Fruit fly (Drosophila melanogaster) whole organism, prepupa: ENCODE measurements around the gene CG8461.

Experiments used
- Blimp-1 ChIP-seq: fragments of 200-800 bp; sonication (Bioruptor generic); optimal IDR thresholded peaks from 3 replicates; lab custom pipeline; 2017; ENCODE audit warnings: missing biosample characterization, missing genetic modification characterization, mild to moderate bottlenecking, moderate library complexity, missing genetic modification reagents
- CG10631 ChIP-seq: fragments of 200-800 bp; sonication (Bioruptor generic); optimal IDR thresholded peaks from 2 replicates; lab custom pipeline; 2016; ENCODE audit warnings: missing biosample characterization, missing genetic modification characterization
- CG11294 ChIP-seq: fragments of 200-800 bp; sonication (Bioruptor generic); IDR thresholded peaks from 2 replicates; pipeline ENCODE4 v1.3.6; 2022; ENCODE audit warnings: missing biosample characterization, missing genetic modification characterization
- CG11902 ChIP-seq: fragments of 200-800 bp; sonication (Bioruptor generic); optimal IDR thresholded peaks from 3 replicates; lab custom pipeline; 2016; ENCODE audit warnings: missing biosample characterization, missing genetic modification characterization
- CG15336 ChIP-seq: fragments of 200-800 bp; sonication (Bioruptor generic); IDR thresholded peaks from 2 replicates; pipeline ENCODE4 v1.3.6; 2022; ENCODE audit warnings: missing biosample characterization, missing genetic modification characterization
- CG1621 ChIP-seq: fragments of 200-800 bp; sonication (Bioruptor generic); optimal IDR thresholded peaks from 3 replicates; lab custom pipeline; 2018; ENCODE audit warnings: missing biosample characterization, mild to moderate bottlenecking, missing genetic modification characterization
- CG16779 ChIP-seq: fragments of 200-800 bp; sonication (Bioruptor generic); optimal IDR thresholded peaks from 3 replicates; lab custom pipeline; 2017; ENCODE audit warnings: missing biosample characterization, mild to moderate bottlenecking, missing genetic modification characterization
- CG3032 ChIP-seq: fragments of 200-800 bp; optimal IDR thresholded peaks from 2 replicates; lab custom pipeline; 2019; ENCODE audit warnings: missing biosample characterization, mild to moderate bottlenecking, missing genetic modification characterization, moderate library complexity
- CG32006 ChIP-seq: fragments of 200-800 bp; sonication (Bioruptor generic); optimal IDR thresholded peaks from 3 replicates; lab custom pipeline; 2017; ENCODE audit warnings: missing biosample characterization, mild to moderate bottlenecking, missing genetic modification characterization
- CG34406 ChIP-seq: fragments of 200-800 bp; sonication (Bioruptor generic); optimal IDR thresholded peaks from 3 replicates; lab custom pipeline; 2016; ENCODE audit warnings: missing biosample characterization, missing genetic modification characterization
- CG3919 ChIP-seq: fragments of 200-800 bp; sonication (Bioruptor generic); optimal IDR thresholded peaks from 3 replicates; lab custom pipeline; 2016; ENCODE audit warnings: missing biosample characterization, missing genetic modification characterization
- CG4318 ChIP-seq: fragments of 200-800 bp; sonication (Bioruptor generic); optimal IDR thresholded peaks from 3 replicates; lab custom pipeline; 2017; ENCODE audit warnings: missing biosample characterization, mild to moderate bottlenecking, missing genetic modification characterization
- CG6163 ChIP-seq: fragments of 200-800 bp; sonication (Bioruptor generic); IDR thresholded peaks from 3 replicates; pipeline ENCODE4 v1.3.6; 2022; ENCODE audit warnings: missing biosample characterization, missing genetic modification characterization
- CG6808 ChIP-seq: fragments of 200-800 bp; sonication (Bioruptor generic); optimal IDR thresholded peaks from 3 replicates; lab custom pipeline; 2017; ENCODE audit warnings: missing biosample characterization, missing genetic modification characterization, mild to moderate bottlenecking, moderate library complexity, missing genetic modification reagents
- CG6854 ChIP-seq: fragments of 200-800 bp; sonication (Bioruptor generic); optimal IDR thresholded peaks from 2 replicates; lab custom pipeline; 2017; ENCODE audit warnings: missing biosample characterization, mild to moderate bottlenecking, missing genetic modification characterization
- CG7368 ChIP-seq: fragments of 200-800 bp; sonication (Bioruptor generic); optimal IDR thresholded peaks from 3 replicates; lab custom pipeline; 2016; ENCODE audit warnings: missing biosample characterization, missing genetic modification characterization
- CG8632 ChIP-seq: fragments of 200-800 bp; sonication (Bioruptor generic); optimal IDR thresholded peaks from 3 replicates; lab custom pipeline; 2016; ENCODE audit warnings: missing biosample characterization, missing genetic modification characterization
- CG9139 ChIP-seq: fragments of 200-800 bp; sonication (Bioruptor generic); optimal IDR thresholded peaks from 3 replicates; lab custom pipeline; 2017; ENCODE audit warnings: missing biosample characterization, mild to moderate bottlenecking, missing genetic modification characterization
- Eip75B ChIP-seq: fragments of 200-800 bp; sonication (Bioruptor generic); optimal IDR thresholded peaks from 3 replicates; lab custom pipeline; 2016; ENCODE audit warnings: missing biosample characterization, missing genetic modification characterization
- Eip78C ChIP-seq: fragments of 200-800 bp; sonication (Bioruptor generic); peaks from one replicate; lab custom pipeline; 2016; ENCODE audit warnings: missing biosample characterization, missing genetic modification characterization
- Eip93F ChIP-seq: fragments of 200-800 bp; sonication (Bioruptor generic); optimal IDR thresholded peaks from 2 replicates; lab custom pipeline; 2016; ENCODE audit warnings: missing biosample characterization, mild to moderate bottlenecking, missing genetic modification characterization
- Ets21C ChIP-seq: fragments of 200-800 bp; sonication (Bioruptor generic); optimal IDR thresholded peaks from 3 replicates; lab custom pipeline; 2016; ENCODE audit warnings: missing biosample characterization, missing genetic modification characterization
- Gug ChIP-seq: fragments of 200-800 bp; sonication (Bioruptor generic); IDR thresholded peaks from 2 replicates; pipeline ENCODE4 v1.3.6; 2022; ENCODE audit warnings: missing biosample characterization, missing genetic modification characterization
- Hr38 ChIP-seq: sonication (Bioruptor generic); optimal IDR thresholded peaks from 2 replicates; lab custom pipeline; 2016; ENCODE audit warnings: missing biosample characterization, missing genetic modification characterization
- Hr39 ChIP-seq: fragments of 200-800 bp; sonication (Bioruptor generic); optimal IDR thresholded peaks from 2 replicates; lab custom pipeline; 2016; ENCODE audit warnings: missing biosample characterization, missing genetic modification characterization
- Lpt ChIP-seq: fragments of 200-800 bp; sonication (Bioruptor generic); optimal IDR thresholded peaks from 3 replicates; lab custom pipeline; 2016; ENCODE audit warnings: missing biosample characterization, missing genetic modification characterization
- Met ChIP-seq: fragments of 200-800 bp; sonication (Bioruptor generic); optimal IDR thresholded peaks from 3 replicates; lab custom pipeline; 2016; ENCODE audit warnings: missing biosample characterization, missing genetic modification characterization
- Sox102F ChIP-seq: fragments of 200-800 bp; sonication (Bioruptor generic); optimal IDR thresholded peaks from 2 replicates; lab custom pipeline; 2016; ENCODE audit warnings: missing biosample characterization, mild to moderate bottlenecking, missing genetic modification characterization
- Sox14 ChIP-seq: fragments of 200-800 bp; sonication (Bioruptor generic); optimal IDR thresholded peaks from 3 replicates; lab custom pipeline; 2016; ENCODE audit warnings: missing biosample characterization, missing genetic modification characterization
- achi ChIP-seq: fragments of 200-800 bp; sonication (Bioruptor generic); optimal IDR thresholded peaks from 3 replicates; lab custom pipeline; 2016; ENCODE audit warnings: missing biosample characterization, missing genetic modification characterization
- acj6 ChIP-seq: fragments of 200-800 bp; sonication (Bioruptor generic); optimal IDR thresholded peaks from 3 replicates; lab custom pipeline; 2016; ENCODE audit warnings: missing biosample characterization, missing genetic modification characterization
- cyc ChIP-seq: fragments of 200-800 bp; sonication (Bioruptor generic); optimal IDR thresholded peaks from 3 replicates; lab custom pipeline; 2016; ENCODE audit warnings: missing biosample characterization, missing genetic modification characterization
- dsx ChIP-seq: fragments of 200-800 bp; optimal IDR thresholded peaks from 3 replicates; lab custom pipeline; 2019; ENCODE audit warnings: missing biosample characterization, mild to moderate bottlenecking, missing genetic modification characterization, moderate library complexity; ENCODE audit not compliant: poor library complexity, severe bottlenecking
- eg ChIP-seq: fragments of 200-800 bp; sonication (Bioruptor generic); IDR thresholded peaks from 3 replicates; pipeline ENCODE4 v1.3.6; 2022; ENCODE audit warnings: missing biosample characterization, missing genetic modification characterization
- esn ChIP-seq: fragments of 200-800 bp; sonication (Bioruptor generic); optimal IDR thresholded peaks from 2 replicates; lab custom pipeline; 2016; ENCODE audit warnings: missing biosample characterization, mild to moderate bottlenecking, missing genetic modification characterization, moderate library complexity
- fd59A ChIP-seq: fragments of 200-800 bp; sonication (Bioruptor generic); optimal IDR thresholded peaks from 2 replicates; lab custom pipeline; 2017; ENCODE audit warnings: missing biosample characterization, mild to moderate bottlenecking, missing genetic modification characterization, missing genetic modification reagents
- fkh ChIP-seq: fragments of 200-800 bp; sonication (Bioruptor generic); optimal IDR thresholded peaks from 3 replicates; lab custom pipeline; 2017; ENCODE audit warnings: missing biosample characterization, mild to moderate bottlenecking, missing genetic modification characterization, moderate library complexity
- lz ChIP-seq: fragments of 200-800 bp; sonication (Bioruptor generic); optimal IDR thresholded peaks from 3 replicates; lab custom pipeline; 2016; ENCODE audit warnings: missing biosample characterization, missing genetic modification characterization
- net ChIP-seq: fragments of 200-800 bp; sonication (Bioruptor generic); optimal IDR thresholded peaks from 3 replicates; lab custom pipeline; 2016; ENCODE audit warnings: missing biosample characterization, missing genetic modification characterization
- salr ChIP-seq, 2 experiments: fragments of 200-800 bp; sonication (Bioruptor generic); optimal IDR thresholded peaks; 3 replicates each; lab custom pipeline; 2016 to 2018; ENCODE audit warnings: missing biosample characterization in 2 of 2, missing genetic modification characterization in 2 of 2, mild to moderate bottlenecking in 1 of 2
- ss ChIP-seq, 2 experiments: fragments of 200-800 bp; sonication (Bioruptor generic); optimal IDR thresholded peaks; 2 replicates in 1 of 2; 3 replicates in 1 of 2; lab custom pipeline; 2017 to 2018; ENCODE audit warnings: mild to moderate bottlenecking in 2 of 2, missing biosample characterization in 2 of 2, missing genetic modification characterization in 2 of 2, moderate library complexity in 1 of 2
- svp ChIP-seq: fragments of 200-800 bp; sonication (Bioruptor generic); peaks from one replicate; lab custom pipeline; 2016; ENCODE audit warnings: missing biosample characterization, missing genetic modification characterization
- topi ChIP-seq: fragments of 200-800 bp; sonication (Bioruptor generic); optimal IDR thresholded peaks from 3 replicates; lab custom pipeline; 2016; ENCODE audit warnings: missing biosample characterization, missing genetic modification characterization
- vri ChIP-seq: fragments of 200-800 bp; sonication (Bioruptor generic); optimal IDR thresholded peaks from 3 replicates; lab custom pipeline; 2016; ENCODE audit warnings: missing biosample characterization, mild to moderate bottlenecking, missing genetic modification characterization

Gene CG8461

DNA sequence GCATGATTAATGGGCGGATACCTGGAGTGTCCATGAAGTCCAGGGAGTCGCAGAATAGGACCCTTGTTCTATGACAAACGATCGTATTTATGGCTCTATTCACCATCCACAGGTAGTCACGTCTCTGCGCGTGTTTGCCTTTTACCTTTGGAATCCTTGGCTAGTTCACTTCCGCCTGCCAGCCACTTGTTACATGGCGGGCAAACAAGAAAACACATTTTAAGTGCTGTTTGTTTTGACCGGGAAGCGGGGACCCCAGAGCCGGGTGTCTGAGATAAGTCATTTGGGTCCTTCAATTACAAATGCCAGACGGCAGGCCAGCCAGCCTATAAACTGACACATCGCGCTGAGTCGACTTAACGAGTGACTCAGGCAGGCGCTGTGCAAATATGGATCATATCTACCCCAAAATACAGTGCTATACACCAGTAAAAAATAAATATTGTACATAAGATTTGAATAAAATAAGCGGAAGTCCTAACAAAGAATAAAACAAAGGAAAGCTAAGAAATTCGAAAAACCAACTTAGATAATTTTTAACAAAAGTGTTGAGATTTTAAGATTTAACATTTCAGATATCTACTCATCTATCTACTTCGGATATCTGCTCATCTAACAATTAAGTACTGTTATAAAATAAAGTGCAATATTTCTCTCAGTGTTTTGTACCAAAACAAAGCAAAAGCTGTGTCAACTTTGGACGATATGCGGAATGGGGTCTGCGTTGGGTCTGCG lies 28.7 kb downstream of the CG8461 start:
- TF ChIP-seq fkh (GFP tag; lab: Kevin White, UChicago) (peak; percentile 44), Eip78C (GFP tag; lab: Kevin White, UChicago) (peak; percentile 62), CG10631 (no peak), acj6 (GFP tag; lab: Kevin White, UChicago) (peak; percentile 8), esn (GFP tag; lab: Kevin White, UChicago) (peak; percentile 26), CG34406 (GFP tag; lab: Kevin White, UChicago) (peak; percentile 23), achi (peak; percentile 12), CG1621 (no peak), CG8632 (peak; percentile 17), svp (GFP tag; lab: Kevin White, UChicago) (peak; percentile 68), topi (GFP tag; lab: Kevin White, UChicago) (peak; percentile 21), Gug (GFP tag; lab: Robert Waterston, UW) (no peak), Met (peak; percentile 36)

DNA sequence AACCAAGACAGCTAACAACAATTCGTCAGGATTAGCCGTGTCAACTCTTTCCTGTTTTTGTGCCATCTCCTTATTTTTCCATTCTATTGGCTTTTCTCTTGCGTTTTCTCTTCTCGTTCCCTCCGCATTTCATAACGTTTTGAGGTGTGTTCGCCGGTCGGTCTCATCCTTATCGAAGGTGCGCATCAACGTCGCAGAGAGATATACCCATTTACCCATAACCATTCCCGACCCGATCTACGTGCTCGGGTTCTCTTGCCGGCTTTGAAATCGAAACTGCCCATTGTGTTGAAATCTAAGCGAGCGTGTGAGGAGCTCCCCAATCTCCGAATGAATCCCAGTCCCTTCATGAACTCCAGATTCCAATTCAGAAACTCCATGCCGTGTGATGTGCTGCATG lies 30.5 kb downstream of the CG8461 start:
- TF ChIP-seq net (no peak), ss (GFP tag; optimal IDR thresholded peaks at IDR 0.05; lab: Kevin White, UChicago) (no peak), CG32006 (no peak), CG6854 (GFP tag; lab: Kevin White, UChicago) (no peak), CG6163 (no peak), vri (GFP tag; lab: Kevin White, UChicago) (no peak), Lpt (GFP tag; lab: Kevin White, UChicago) (no peak), Eip75B (no peak), CG7368 (no peak), topi (GFP tag; lab: Kevin White, UChicago) (no peak), CG4318 (no peak), CG3032 (tag; lab: Kevin White, UChicago) (no peak), CG8632 (no peak), CG11902 (GFP tag; lab: Kevin White, UChicago) (no peak), svp (GFP tag; lab: Kevin White, UChicago) (no peak)

DNA sequence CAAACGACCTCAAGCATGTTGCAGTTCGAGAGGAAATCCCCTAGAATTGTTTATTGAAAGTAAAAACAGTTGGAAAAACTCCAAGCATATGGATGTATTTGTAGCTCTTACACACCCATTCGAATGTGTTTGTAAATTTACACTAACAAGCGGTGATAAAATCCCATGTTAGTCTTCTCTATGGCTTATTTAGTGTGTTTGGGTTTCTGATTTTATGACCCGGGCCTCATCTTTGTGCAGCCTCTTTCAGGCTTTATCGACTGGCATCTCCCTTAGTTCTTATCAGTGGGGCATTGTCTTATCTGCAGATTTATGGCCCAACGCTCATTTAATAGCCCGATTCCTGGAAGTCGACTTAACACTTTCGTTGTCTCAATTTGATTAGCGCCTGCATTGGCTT lies 31.5 kb downstream of the CG8461 start:
- TF ChIP-seq Ets21C (GFP tag; lab: Kevin White, UChicago) (no peak), Blimp-1 (GFP tag; lab: Kevin White, UChicago) (no peak), vri (GFP tag; lab: Kevin White, UChicago) (no peak), CG16779 (tag; lab: Kevin White, UChicago) (no peak), CG6808 (no peak), dsx (GFP tag; lab: Kevin White, UChicago) (no peak), CG9139 (no peak), CG15336 (GFP tag; lab: Robert Waterston, UW) (no peak), Lpt (GFP tag; lab: Kevin White, UChicago) (no peak), lz (no peak), Eip75B (no peak), Eip78C (GFP tag; lab: Kevin White, UChicago) (no peak)
- TF ChIP-seq, all 60 proteins: peak for 0

DNA sequence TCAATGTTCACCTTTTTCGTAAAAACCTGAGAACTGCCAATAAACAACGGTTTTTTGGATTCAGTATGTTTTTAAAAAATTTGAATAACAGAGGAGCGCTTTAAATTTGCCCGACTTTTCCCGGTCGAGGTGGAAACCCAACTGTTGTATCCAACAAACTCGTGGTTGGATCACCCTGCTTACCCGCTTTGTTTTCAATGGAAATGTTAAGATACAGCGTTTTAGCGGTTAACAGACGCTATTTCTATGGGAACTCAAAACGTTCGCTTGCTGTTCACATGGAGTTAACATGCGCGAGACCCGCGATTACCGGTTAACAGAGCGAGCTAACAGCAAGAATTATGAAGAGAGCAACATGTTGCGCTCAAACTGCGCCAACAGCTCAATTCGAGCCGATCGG lies 31.9 kb downstream of the CG8461 start, which contains the start of gene cv-c:
Gene cv-c, minus strand, starts transcription at position 145 of the 400 bp plus-strand sequence.
- TF ChIP-seq vri (GFP tag; lab: Kevin White, UChicago) (peak; percentile 21), net (peak; percentile 13), acj6 (GFP tag; lab: Kevin White, UChicago) (no peak), Hr39 (no peak), CG6854 (GFP tag; lab: Kevin White, UChicago) (peak; percentile 35), CG3919 (GFP tag; lab: Kevin White, UChicago) (peak; percentile 35), topi (GFP tag; lab: Kevin White, UChicago) (peak; percentile 12), CG3032 (tag; lab: Kevin White, UChicago) (no peak), Met (no peak), svp (GFP tag; lab: Kevin White, UChicago) (peak; percentile 78), CG11294 (GFP tag; lab: Robert Waterston, UW) (no peak), cyc (GFP tag; lab: Kevin White, UChicago) (no peak), Sox102F (GFP tag; lab: Kevin White, UChicago) (no peak), Eip75B (peak; percentile 19), salr (GFP tag; optimal IDR thresholded peaks at IDR 0.05; lab: Kevin White, UChicago) (no peak), fd59A (GFP tag; lab: Kevin White, UChicago) (no peak), Eip93F (GFP tag; lab: Kevin White, UChicago) (peak; percentile 0), Hr38 (GFP tag; lab: Kevin White, UChicago) (no peak), Blimp-1 (GFP tag; lab: Kevin White, UChicago) (no peak), Sox14 (peak; percentile 31), CG34406 (GFP tag; lab: Kevin White, UChicago) (no peak), dsx (GFP tag; lab: Kevin White, UChicago) (peak; percentile 24), eg (no peak; the same call in 2 of the 3 replicates), Eip78C (GFP tag; lab: Kevin White, UChicago) (peak; percentile 76), CG6163 (0 out of 3 replicates have a peak, but pooled peaks have one; percentile 13)
